Worm (Caenorhabditis elegans): ENCODE measurements around the gene F47E1.2.

The F47E1.2 gene

ce11 chrX:9057352-9057751 lies at the start of gene F47E1.2:
Gene F47E1.2, plus strand, starts transcription at chrX:9057652.
- no peak for TF ChIP-seq unc-62 (GFP tag; optimal IDR thresholded peaks at IDR 0.05)

ce11 chrX:9010418-9010817 lies 47.0 kb upstream of the F47E1.2 start, which contains the start of gene C24A3.9:
Gene C24A3.9, minus strand, starts transcription at chrX:9010518.
- TF ChIP-seq unc-62 (GFP tag; optimal IDR thresholded peaks at IDR 0.05) = no peak

- TF ChIP-seq unc-62 (GFP tag; optimal IDR thresholded peaks at IDR 0.05) = no peak
Observed at ce11 chrX:9011471-9011870, 46.0 kb upstream of the F47E1.2 start.

- TF ChIP-seq unc-62 (GFP tag; optimal IDR thresholded peaks at IDR 0.05) = no peak
Observed at ce11 chrX:9014451-9014850, 43.0 kb upstream of the F47E1.2 start.

ce11 chrX:9015420-9015819 lies 42.0 kb upstream of the F47E1.2 start, which contains the start of gene T25B6.4:
Gene T25B6.4, plus strand, starts transcription at chrX:9015720.
- TF ChIP-seq unc-62 (GFP tag; optimal IDR thresholded peaks at IDR 0.05) = no peak

- no peak for TF ChIP-seq unc-62 (GFP tag; optimal IDR thresholded peaks at IDR 0.05)
Observed at ce11 chrX:9021645-9022044, 35.8 kb upstream of the F47E1.2 start, which contains the start of gene T25B6.5. Gene T25B6.5, minus strand, starts transcription at chrX:9021745.

- no peak for TF ChIP-seq unc-62 (GFP tag; optimal IDR thresholded peaks at IDR 0.05)
Observed at ce11 chrX:9022779-9023178, 34.7 kb upstream of the F47E1.2 start, which contains the start of gene T25B6.6. Gene T25B6.6, minus strand, starts transcription at chrX:9022879.

ce11 chrX:9023816-9024215 lies 33.6 kb upstream of the F47E1.2 start:
- TF ChIP-seq unc-62 (GFP tag; optimal IDR thresholded peaks at IDR 0.05) = no peak

- TF ChIP-seq unc-62 (GFP tag; optimal IDR thresholded peaks at IDR 0.05) = no peak
Observed at ce11 chrX:9024270-9024669, 33.2 kb upstream of the F47E1.2 start.

ce11 chrX:9025484-9025883 lies 32.0 kb upstream of the F47E1.2 start:
- no peak for TF ChIP-seq unc-62 (GFP tag; optimal IDR thresholded peaks at IDR 0.05)

ce11 chrX:9027304-9027703 lies 30.1 kb upstream of the F47E1.2 start, which contains the start of gene T25B6.3:
Gene T25B6.3, plus strand, starts transcription at chrX:9027604.
- TF ChIP-seq unc-62 (GFP tag; optimal IDR thresholded peaks at IDR 0.05) = no peak

- no peak for TF ChIP-seq unc-62 (GFP tag; optimal IDR thresholded peaks at IDR 0.05)
Observed at ce11 chrX:9028909-9029520, 28.4 kb upstream of the F47E1.2 start, which contains the start of gene snf-12. Gene snf-12, plus strand, starts transcription at chrX:9029470.

ce11 chrX:9034310-9034709 lies 23.1 kb upstream of the F47E1.2 start, which contains the start of gene nep-22:
Gene nep-22, plus strand, starts transcription at chrX:9034554.
- TF ChIP-seq unc-62 (GFP tag; optimal IDR thresholded peaks at IDR 0.05) = no peak

- no peak for TF ChIP-seq unc-62 (GFP tag; optimal IDR thresholded peaks at IDR 0.05)
Observed at ce11 chrX:9035142-9035541, 22.3 kb upstream of the F47E1.2 start.

ce11 chrX:9036237-9036636 lies 21.2 kb upstream of the F47E1.2 start:
- TF ChIP-seq unc-62 (GFP tag; optimal IDR thresholded peaks at IDR 0.05) = no peak

- no peak for TF ChIP-seq unc-62 (GFP tag; optimal IDR thresholded peaks at IDR 0.05)
Observed at ce11 chrX:9045913-9046312, 11.5 kb upstream of the F47E1.2 start, which contains the start of gene prdm-14. Gene prdm-14, plus strand, starts transcription at chrX:9046213.

- no peak for TF ChIP-seq unc-62 (GFP tag; optimal IDR thresholded peaks at IDR 0.05)
Observed at ce11 chrX:9048657-9049056, 8.8 kb upstream of the F47E1.2 start, which contains the start of gene F47E1.20. Gene F47E1.20, plus strand, starts transcription at chrX:9048957.
